Fruit fly (Drosophila melanogaster) whole organism, embryonic: ENCODE results near the gene Irbp.

Source experiments
- Ada2b ChIP-seq: fragments of 200-800 bp; sonication (Bioruptor generic); IDR thresholded peaks from 2 replicates; pipeline ENCODE4 v1.3.6; 2022; ENCODE audit warnings: missing biosample characterization, missing genetic modification characterization
- CG1024 ChIP-seq: fragments of 200-800 bp; sonication (Bioruptor generic); IDR thresholded peaks from 2 replicates; pipeline ENCODE4 v1.3.6; 2022; ENCODE audit warnings: missing biosample characterization, missing genetic modification characterization
- CG11456 ChIP-seq: fragments of 200-800 bp; sonication (Bioruptor generic); IDR thresholded peaks from 3 replicates; pipeline ENCODE4 v1.3.6; 2022; ENCODE audit warnings: missing biosample characterization, missing genetic modification characterization
- CG12155 ChIP-seq: fragments of 200-800 bp; sonication (Bioruptor generic); optimal IDR thresholded peaks from 3 replicates; lab custom pipeline; 2016; ENCODE audit warnings: missing biosample characterization, missing genetic modification characterization
- CG12942 ChIP-seq: fragments of 200-800 bp; sonication (Bioruptor generic); optimal IDR thresholded peaks from 3 replicates; lab custom pipeline; 2016; ENCODE audit warnings: missing biosample characterization, missing genetic modification characterization
- CG13296 ChIP-seq: fragments of 200-800 bp; sonication (Bioruptor generic); optimal IDR thresholded peaks from 3 replicates; lab custom pipeline; 2018; ENCODE audit warnings: missing biosample characterization, mild to moderate bottlenecking, missing genetic modification characterization
- CG13424 ChIP-seq: fragments of 200-800 bp; sonication (Bioruptor generic); optimal IDR thresholded peaks from 2 replicates; lab custom pipeline; 2019; ENCODE audit warnings: missing biosample characterization, mild to moderate bottlenecking, missing genetic modification characterization, moderate library complexity
- CG13624 ChIP-seq: fragments of 200-800 bp; sonication (Bioruptor generic); optimal IDR thresholded peaks from 2 replicates; lab custom pipeline; 2016; ENCODE audit warnings: missing biosample characterization, missing genetic modification characterization
- CG14050 ChIP-seq: fragments of 200-800 bp; sonication (Bioruptor generic); IDR thresholded peaks from 3 replicates; pipeline ENCODE4 v1.3.6; 2022; ENCODE audit warnings: missing biosample characterization, missing genetic modification characterization
- CG2116 ChIP-seq: fragments of 200-800 bp; sonication (Bioruptor generic); optimal IDR thresholded peaks from 3 replicates; lab custom pipeline; 2018; ENCODE audit warnings: missing biosample characterization, mild to moderate bottlenecking, missing genetic modification characterization
- CG32772 ChIP-seq: fragments of 200-800 bp; sonication (Bioruptor generic); IDR thresholded peaks from 2 replicates; pipeline ENCODE4 v1.3.6; 2022; ENCODE audit warnings: missing biosample characterization, missing genetic modification characterization
- CG8290 ChIP-seq, 3 experiments: fragments of 200-800 bp; sonication (Bioruptor generic); optimal IDR thresholded peaks; 2 replicates each; lab custom pipeline; 2016 to 2019; ENCODE audit warnings: missing biosample characterization in 3 of 3, missing genetic modification characterization in 3 of 3, mild to moderate bottlenecking in 2 of 3, moderate library complexity in 1 of 3
- CG8388 ChIP-seq: fragments of 200-800 bp; sonication (Bioruptor generic); optimal IDR thresholded peaks from 2 replicates; lab custom pipeline; 2019; ENCODE audit warnings: missing biosample characterization, mild to moderate bottlenecking, missing genetic modification characterization, moderate library complexity
- CG8944 ChIP-seq: fragments of 200-800 bp; sonication (Bioruptor generic); optimal IDR thresholded peaks from 3 replicates; lab custom pipeline; 2016; ENCODE audit warnings: missing biosample characterization, missing genetic modification characterization
- CG9437 ChIP-seq: fragments of 200-800 bp; sonication (Bioruptor generic); optimal IDR thresholded peaks from 2 replicates; lab custom pipeline; 2018; ENCODE audit warnings: missing biosample characterization, mild to moderate bottlenecking, missing genetic modification characterization
- Camta ChIP-seq: fragments of 200-800 bp; sonication (Bioruptor generic); optimal IDR thresholded peaks from 2 replicates; lab custom pipeline; 2016; ENCODE audit warnings: missing biosample characterization, missing genetic modification characterization
- D ChIP-seq, 2 experiments: fragments of 200-800 bp in 1 of 2; fragments of >200 bp in 1 of 2; sonication (Bioruptor generic) in 1 of 2; optimal IDR thresholded peaks; 2 replicates in 1 of 2; 3 replicates in 1 of 2; lab custom pipeline; 2017; ENCODE audit warnings: mild to moderate bottlenecking in 1 of 2, missing biosample characterization in 1 of 2, missing genetic modification characterization in 1 of 2, missing genetic modification reagents in 1 of 2
- Dll ChIP-seq: fragments of 200-800 bp; sonication (Bioruptor generic); IDR thresholded peaks from 4 replicates; pipeline ENCODE4 v1.3.6; 2022; ENCODE audit warnings: missing biosample characterization, missing genetic modification characterization; ENCODE audit not compliant: partially characterized antibody
- Ets97D ChIP-seq: fragments of 200-800 bp; sonication (Bioruptor generic); optimal IDR thresholded peaks from 3 replicates; lab custom pipeline; 2016; ENCODE audit warnings: missing biosample characterization, missing genetic modification characterization
- H2.0 ChIP-seq: fragments of 200-800 bp; sonication (Bioruptor generic); IDR thresholded peaks from 2 replicates; pipeline ENCODE4 v1.3.6; 2022; ENCODE audit warnings: missing biosample characterization, missing genetic modification characterization
- Hr78 ChIP-seq, 2 experiments: fragments of 200-800 bp in 1 of 2; fragments of >200 bp in 1 of 2; sonication (Bioruptor generic) in 1 of 2; optimal IDR thresholded peaks; 2 replicates each; lab custom pipeline; 2017 to 2019; ENCODE audit warnings: missing biosample characterization in 2 of 2, missing genetic modification characterization in 2 of 2, mild to moderate bottlenecking in 1 of 2, moderate library complexity in 1 of 2
- Sox102F ChIP-seq: fragments of 200-800 bp; sonication (Bioruptor generic); optimal IDR thresholded peaks from 2 replicates; lab custom pipeline; 2018; ENCODE audit warnings: missing biosample characterization, mild to moderate bottlenecking, missing genetic modification characterization, moderate library complexity
- Sry-β ChIP-seq: fragments of 200-800 bp; sonication (Bioruptor generic); optimal IDR thresholded peaks from 2 replicates; lab custom pipeline; 2018; ENCODE audit warnings: missing biosample characterization, mild to moderate bottlenecking, missing genetic modification characterization, moderate library complexity
- Stat92E ChIP-seq, 3 experiments: fragments of >200 bp in 2 of 3; fragments of 200-800 bp in 1 of 3; sonication (Bioruptor generic) in 1 of 3; optimal IDR thresholded peaks; 2 replicates each; lab custom pipeline; 2017 to 2019; ENCODE audit warnings: missing biosample characterization in 3 of 3, missing genetic modification characterization in 3 of 3, mild to moderate bottlenecking in 1 of 3, moderate library complexity in 1 of 3
- abd-A ChIP-seq: fragments of 200-800 bp; sonication (Bioruptor generic); optimal IDR thresholded peaks from 3 replicates; lab custom pipeline; 2019; ENCODE audit warnings: missing biosample characterization, mild to moderate bottlenecking, missing genetic modification characterization, moderate library complexity
- ac ChIP-seq: fragments of 200-800 bp; sonication (Bioruptor generic); optimal IDR thresholded peaks from 3 replicates; lab custom pipeline; 2017; ENCODE audit warnings: missing biosample characterization, mild to moderate bottlenecking, missing genetic modification characterization
- ap ChIP-seq: fragments of 200-800 bp; sonication (Bioruptor generic); IDR thresholded peaks from 2 replicates; pipeline ENCODE4 v1.3.6; 2022; ENCODE audit warnings: missing biosample characterization, missing genetic modification characterization
- ash1 ChIP-seq: fragments of 200-800 bp; sonication (Bioruptor generic); optimal IDR thresholded peaks from 2 replicates; lab custom pipeline; 2018; ENCODE audit warnings: missing biosample characterization, mild to moderate bottlenecking, missing genetic modification characterization
- ato ChIP-seq: fragments of 200-800 bp; sonication (Bioruptor generic); IDR thresholded peaks from 2 replicates; pipeline ENCODE4 v1.3.6; 2022; ENCODE audit warnings: missing biosample characterization, missing genetic modification characterization; ENCODE audit not compliant: partially characterized antibody
- bcd ChIP-seq: fragments of 200-800 bp; sonication (Bioruptor generic); optimal IDR thresholded peaks from 2 replicates; lab custom pipeline; 2017; ENCODE audit warnings: missing biosample characterization, mild to moderate bottlenecking, missing genetic modification characterization
- bowl ChIP-seq: fragments of 200-800 bp; sonication (Bioruptor generic); IDR thresholded peaks from 2 replicates; pipeline ENCODE4 v1.3.6; 2022; ENCODE audit warnings: missing biosample characterization, missing genetic modification characterization
- cad ChIP-seq: fragments of >200 bp; optimal IDR thresholded peaks from 2 replicates; lab custom pipeline; 2017; ENCODE audit warnings: missing biosample characterization, missing genetic modification characterization
- cas ChIP-seq: fragments of 200-800 bp; sonication (Bioruptor generic); IDR thresholded peaks from 2 replicates; pipeline ENCODE4 v1.3.6; 2022; ENCODE audit warnings: missing biosample characterization, missing genetic modification characterization
- croc ChIP-seq: fragments of 200-800 bp; sonication (Bioruptor generic); conservative IDR thresholded peaks from 3 replicates; pipeline ENCODE4 v1.3.6; 2022; ENCODE audit warnings: missing biosample characterization, missing genetic modification characterization
- da ChIP-seq: fragments of 200-800 bp; sonication (Bioruptor generic); optimal IDR thresholded peaks from 2 replicates; lab custom pipeline; 2016; ENCODE audit warnings: missing biosample characterization, missing genetic modification characterization
- dmrt11E ChIP-seq: fragments of 200-800 bp; sonication (Bioruptor generic); optimal IDR thresholded peaks from 3 replicates; lab custom pipeline; 2018; ENCODE audit warnings: missing biosample characterization, mild to moderate bottlenecking, missing genetic modification characterization, moderate library complexity
- eve ChIP-seq, 2 experiments: fragments of >200 bp; optimal IDR thresholded peaks; 2 replicates each; lab custom pipeline; 2017; ENCODE audit warnings: missing biosample characterization in 2 of 2, missing genetic modification characterization in 2 of 2
- exex ChIP-seq: fragments of 200-800 bp; sonication (Bioruptor generic); optimal IDR thresholded peaks from 4 replicates; lab custom pipeline; 2018; ENCODE audit warnings: missing biosample characterization, mild to moderate bottlenecking, missing genetic modification characterization, moderate library complexity
- eyg ChIP-seq: fragments of 200-800 bp; sonication (Bioruptor generic); optimal IDR thresholded peaks from 3 replicates; lab custom pipeline; 2016; ENCODE audit warnings: missing biosample characterization, missing genetic modification characterization
- fd3F ChIP-seq: fragments of 200-800 bp; sonication (Bioruptor generic); optimal IDR thresholded peaks from 2 replicates; lab custom pipeline; 2018; ENCODE audit warnings: missing biosample characterization, mild to moderate bottlenecking, missing genetic modification characterization, moderate library complexity
- gfzf ChIP-seq: fragments of 200-800 bp; sonication (Bioruptor generic); optimal IDR thresholded peaks from 2 replicates; lab custom pipeline; 2016; ENCODE audit warnings: missing biosample characterization, mild to moderate bottlenecking, missing genetic modification characterization, moderate library complexity
- hbn ChIP-seq: fragments of 200-800 bp; sonication (Bioruptor generic); IDR thresholded peaks from 2 replicates; pipeline ENCODE4 v1.3.6; 2022; ENCODE audit warnings: missing biosample characterization, missing genetic modification characterization; ENCODE audit not compliant: partially characterized antibody
- onecut ChIP-seq: fragments of 200-800 bp; sonication (Bioruptor generic); IDR thresholded peaks from 2 replicates; pipeline ENCODE4 v1.3.6; 2022; ENCODE audit warnings: missing biosample characterization, missing genetic modification characterization
- pum ChIP-seq: fragments of 200-800 bp; sonication (Bioruptor generic); optimal IDR thresholded peaks from 2 replicates; lab custom pipeline; 2016; ENCODE audit warnings: missing biosample characterization, missing genetic modification characterization
- rib ChIP-seq: fragments of 200-800 bp; sonication (Bioruptor generic); IDR thresholded peaks from 2 replicates; pipeline ENCODE4 v1.3.6; 2022; ENCODE audit warnings: missing biosample characterization, missing genetic modification characterization
- sd ChIP-seq: fragments of 200-800 bp; sonication (Bioruptor generic); optimal IDR thresholded peaks from 3 replicates; lab custom pipeline; 2018; ENCODE audit warnings: missing biosample characterization, mild to moderate bottlenecking, missing genetic modification characterization, moderate library complexity
- tna ChIP-seq: fragments of 200-800 bp; sonication (Bioruptor generic); IDR thresholded peaks from 2 replicates; pipeline ENCODE4 v1.3.6; 2022; ENCODE audit warnings: missing biosample characterization, missing genetic modification characterization; ENCODE audit not compliant: partially characterized antibody
- toy ChIP-seq: fragments of 200-800 bp; sonication (Bioruptor generic); IDR thresholded peaks from 2 replicates; pipeline ENCODE4 v1.3.6; 2022; ENCODE audit warnings: missing biosample characterization, missing genetic modification characterization
- trem ChIP-seq: fragments of 200-800 bp; optimal IDR thresholded peaks from 3 replicates; lab custom pipeline; 2019; ENCODE audit warnings: missing biosample characterization, mild to moderate bottlenecking, missing genetic modification characterization, moderate library complexity
- usp ChIP-seq: fragments of >200 bp; optimal IDR thresholded peaks from 2 replicates; lab custom pipeline; 2017; ENCODE audit warnings: missing biosample characterization, missing genetic modification characterization

Gene Irbp

DNA sequence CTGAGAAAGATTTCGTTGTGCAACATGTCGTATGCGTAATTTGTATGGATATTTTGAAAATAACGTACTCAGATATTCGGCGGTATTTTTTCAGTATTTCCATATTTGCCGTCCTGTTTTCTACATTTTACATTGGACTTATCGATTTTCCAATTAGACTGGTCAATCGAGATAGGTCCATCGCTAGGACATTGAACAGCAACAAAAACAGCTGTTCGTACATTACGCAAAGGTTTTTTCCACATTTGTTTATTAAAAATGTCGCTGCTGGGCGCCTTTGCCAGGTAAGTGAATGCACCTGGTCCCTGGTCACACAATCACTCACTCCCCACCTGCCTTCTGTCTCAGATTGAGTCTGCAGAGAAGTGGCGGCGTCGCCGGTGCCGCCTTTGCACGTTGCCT lies 2.1 kb upstream of the Irbp start, which contains the start of gene mRpL40 (continued):
- TF ChIP-seq trem (peak; percentile 43), cad (no peak), tna (GFP tag; lab: Robert Waterston, UW) (no peak), CG14050 (GFP tag; lab: Robert Waterston, UW) (no peak), cas (GFP tag; lab: Robert Waterston, UW) (no peak), Camta (GFP tag; lab: Kevin White, UChicago) (no peak), D (optimal IDR thresholded peaks at IDR 0.05; lab: Kevin White, UChicago) (no peak), D (GFP tag; optimal IDR thresholded peaks at IDR 0.05; lab: Kevin White, UChicago) (no peak), ato (GFP tag; lab: Robert Waterston, UW) (no peak), CG1024 (GFP tag; lab: Robert Waterston, UW) (no peak), gfzf (GFP tag; lab: Kevin White, UChicago) (peak; percentile 46), Ada2b (no peak), CG2116 (GFP tag; lab: Kevin White, UChicago) (peak; percentile 23), CG8388 (GFP tag; lab: Kevin White, UChicago) (no peak), hbn (GFP tag; lab: Robert Waterston, UW) (peak; percentile 47), eve (GFP tag; optimal IDR thresholded peaks at IDR 0.05; lab: Kevin White, UChicago) (no peak), da (GFP tag; lab: Kevin White, UChicago) (no peak), CG13296 (GFP tag; lab: Kevin White, UChicago) (no peak), Ets97D (GFP tag; lab: Kevin White, UChicago) (peak; percentile 1), bcd (no peak), Dll (peak; percentile 71; the same call in 3 of the 4 replicates), CG11456 (GFP tag; lab: Robert Waterston, UW) (no peak), croc (GFP tag; lab: Robert Waterston, UW) (no peak), pum (GFP tag; lab: Kevin White, UChicago) (no peak), CG8944 (GFP tag; lab: Kevin White, UChicago) (no peak), onecut (GFP tag; lab: Robert Waterston, UW) (peak; percentile 39), fd3F (GFP tag; lab: Kevin White, UChicago) (no peak), dmrt11E (tag; lab: Kevin White, UChicago) (no peak), toy (no peak), abd-A (tag; lab: Kevin White, UChicago) (no peak), Stat92E (GFP tag; optimal IDR thresholded peaks at IDR 0.05; lab: Kevin White, UChicago) (no peak), ac (GFP tag; lab: Kevin White, UChicago) (no peak), sd (tag; lab: Kevin White, UChicago) (no peak), CG9437 (GFP tag; lab: Kevin White, UChicago) (no peak), CG12942 (GFP tag; lab: Kevin White, UChicago) (no peak), ap (no peak), ash1 (GFP tag; lab: Kevin White, UChicago) (no peak), Sox102F (GFP tag; lab: Kevin White, UChicago) (no peak), Sry-β (no peak), eyg (GFP tag; lab: Kevin White, UChicago) (no peak), CG32772 (GFP tag; lab: Robert Waterston, UW) (no peak), CG8290 (GFP tag; optimal IDR thresholded peaks at IDR 0.05; lab: Kevin White, UChicago) (no peak), CG8290 (tag; optimal IDR thresholded peaks at IDR 0.05; lab: Kevin White, UChicago) (no peak), bowl (no peak), Hr78 (GFP tag; optimal IDR thresholded peaks at IDR 0.05; lab: Kevin White, UChicago) (no peak), usp (GFP tag; lab: Kevin White, UChicago) (no peak), CG13424 (no peak), exex (tag; lab: Kevin White, UChicago) (no peak), CG12155 (GFP tag; lab: Kevin White, UChicago) (no peak), CG13624 (GFP tag; lab: Kevin White, UChicago) (no peak), H2.0 (GFP tag; lab: Robert Waterston, UW) (no peak), rib (0 out of 2 replicates have a peak, but pooled peaks have one; percentile 19)
